Fruit fly (Drosophila melanogaster) whole organism, wandering third instar larva: Measurements from ENCODE around the gene Pgant2.
A peak's percentile ranks its signal among the peaks of the same experiment; 100 is the strongest.

ENCODE experiments used
- Abd-B ChIP-seq: fragments of >200 bp; optimal IDR thresholded peaks from 2 replicates; lab custom pipeline; 2017; ENCODE audit warnings: missing biosample characterization, missing genetic modification characterization
- Dif ChIP-seq: fragments of 200-275, 200-300 bp; sonication (Bioruptor generic); optimal IDR thresholded peaks from 2 replicates; lab custom pipeline; 2018; ENCODE audit warnings: missing biosample characterization, missing genetic modification characterization; ENCODE audit not compliant: partially characterized antibody
- Hr78 ChIP-seq: fragments of >200 bp; optimal IDR thresholded peaks from 2 replicates; lab custom pipeline; 2017; ENCODE audit warnings: missing biosample characterization, missing genetic modification characterization
- OdsH ChIP-seq: fragments of 200-800 bp; sonication (Bioruptor generic); optimal IDR thresholded peaks from 2 replicates; lab custom pipeline; 2016; ENCODE audit warnings: missing biosample characterization, mild to moderate bottlenecking, missing genetic modification characterization
- brk ChIP-seq: fragments of 200-800 bp; sonication (Bioruptor generic); optimal IDR thresholded peaks from 2 replicates; lab custom pipeline; 2016; ENCODE audit warnings: missing biosample characterization, mild to moderate bottlenecking, missing genetic modification characterization
- dmrt93B ChIP-seq: fragments of 200-800 bp; sonication (Bioruptor generic); optimal IDR thresholded peaks from 2 replicates; lab custom pipeline; 2018; ENCODE audit warnings: missing biosample characterization, mild to moderate bottlenecking, missing genetic modification characterization
- h ChIP-seq: fragments of 200-800 bp; sonication (Bioruptor generic); optimal IDR thresholded peaks from 3 replicates; lab custom pipeline; 2016; ENCODE audit warnings: missing biosample characterization, mild to moderate bottlenecking, missing genetic modification characterization
- psq ChIP-seq: fragments of 200-800 bp; sonication (Bioruptor generic); optimal IDR thresholded peaks from 3 replicates; lab custom pipeline; 2017; ENCODE audit warnings: missing biosample characterization, mild to moderate bottlenecking, missing genetic modification characterization, moderate library complexity
- usp ChIP-seq: fragments of >200 bp; optimal IDR thresholded peaks from 2 replicates; lab custom pipeline; 2017; ENCODE audit warnings: missing biosample characterization, missing genetic modification characterization

dm6 chr2L:3457007-3457406 is 30.5 kb upstream of the Pgant2 start, which contains the start of the genes Cog3 and Sec5:
- TF ChIP-seq brk (no peak), usp (no peak), h (GFP tag; lab: Kevin White, UChicago) (no peak), OdsH (peak; percentile 49), dmrt93B (no peak), Hr78 (GFP tag; lab: Kevin White, UChicago) (no peak), psq (GFP tag; lab: Kevin White, UChicago) (peak; percentile 70), Dif (no peak), Abd-B (GFP tag; lab: Kevin White, UChicago) (no peak)
